Worm (Caenorhabditis elegans): ENCODE measurements around the gene Y75B12B.13.

Gene Y75B12B.13

ce11 chrV:15184097-15185040 lies 9.4 kb downstream of the Y75B12B.13 start, which contains the start of gene Y75B12B.1:
Y75B12B.1 (plus strand) TSS chrV:15184699.
- no peak for TF ChIP-seq rnt-1 (tag; optimal IDR thresholded peaks at IDR 0.05)
- TF ChIP-seq dmd-4 (tag; optimal IDR thresholded peaks at IDR 0.05; ENCODE audit: borderline replicate concordance), result no peak
- no peak for TF ChIP-seq fkh-6 (tag; optimal IDR thresholded peaks at IDR 0.05)
- TF ChIP-seq dve-1 (tag; optimal IDR thresholded peaks at IDR 0.05), result no peak
- no peak for TF ChIP-seq hlh-30 (tag; optimal IDR thresholded peaks at IDR 0.05; ENCODE audit: insufficient read depth)
- no peak for TF ChIP-seq ceh-19 (GFP tag; optimal IDR thresholded peaks at IDR 0.05)
- TF ChIP-seq ceh-6 (GFP tag; optimal IDR thresholded peaks at IDR 0.05), result no peak
- TF ChIP-seq ceh-22 (tag; optimal IDR thresholded peaks at IDR 0.05), result no peak
- no peak for TF ChIP-seq npax-4 (tag; optimal IDR thresholded peaks at IDR 0.05)
- no peak for TF ChIP-seq ztf-16 (tag; optimal IDR thresholded peaks at IDR 0.05)
- TF ChIP-seq fax-1 (tag; optimal IDR thresholded peaks at IDR 0.05), result no peak
- TF ChIP-seq hlh-13 (GFP tag; optimal IDR thresholded peaks at IDR 0.05), result no peak

DNA sequence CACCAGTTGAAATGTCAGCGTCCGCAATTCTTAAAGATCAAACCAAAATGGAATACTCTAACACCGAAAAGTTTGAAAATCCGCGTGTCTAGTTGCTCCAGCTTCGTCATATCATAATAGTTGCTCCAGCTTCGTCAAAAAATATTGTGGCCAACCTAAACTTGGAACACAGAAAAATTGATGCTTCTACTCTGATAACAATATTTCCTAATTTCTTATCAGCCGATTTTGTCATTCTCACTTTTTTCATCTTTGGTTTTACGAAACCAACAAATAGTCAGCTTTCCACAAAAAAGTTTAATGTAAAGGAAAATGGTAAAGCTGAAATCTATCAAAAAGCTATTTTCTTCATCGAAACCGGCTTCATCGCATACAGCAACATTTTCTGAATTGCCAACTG lies 11.4 kb downstream of the Y75B12B.13 start, which contains the start of gene fbxa-84:
Gene fbxa-84, plus strand, starts transcription at position 34 of the 400 bp plus-strand sequence.
- TF ChIP-seq sdc-2 (tag; optimal IDR thresholded peaks at IDR 0.05) (no peak), fkh-10 (GFP tag; optimal IDR thresholded peaks at IDR 0.05) (no peak), eyg-1 (tag; optimal IDR thresholded peaks at IDR 0.05) (no peak), K02D7.2 (tag; optimal IDR thresholded peaks at IDR 0.05) (no peak), hlh-15 (tag; optimal IDR thresholded peaks at IDR 0.05) (no peak), F13H6.1 (tag; optimal IDR thresholded peaks at IDR 0.05) (no peak), unc-42 (tag; optimal IDR thresholded peaks at IDR 0.05) (no peak), rnt-1 (tag; optimal IDR thresholded peaks at IDR 0.05) (no peak), ama-1 (optimal IDR thresholded peaks at IDR 0.05) (no peak), ceh-22 (tag; optimal IDR thresholded peaks at IDR 0.05) (no peak), che-1 (tag; optimal IDR thresholded peaks at IDR 0.05) (no peak), dve-1 (tag; optimal IDR thresholded peaks at IDR 0.05) (no peak), hlh-8 (tag; optimal IDR thresholded peaks at IDR 0.05) (no peak), ceh-14 (tag; optimal IDR thresholded peaks at IDR 0.05) (no peak), ceh-18 (tag; optimal IDR thresholded peaks at IDR 0.05) (no peak), nhr-232 (tag; optimal IDR thresholded peaks at IDR 0.05) (no peak), T23F11.4 (GFP tag; optimal IDR thresholded peaks at IDR 0.05) (no peak)

DNA sequence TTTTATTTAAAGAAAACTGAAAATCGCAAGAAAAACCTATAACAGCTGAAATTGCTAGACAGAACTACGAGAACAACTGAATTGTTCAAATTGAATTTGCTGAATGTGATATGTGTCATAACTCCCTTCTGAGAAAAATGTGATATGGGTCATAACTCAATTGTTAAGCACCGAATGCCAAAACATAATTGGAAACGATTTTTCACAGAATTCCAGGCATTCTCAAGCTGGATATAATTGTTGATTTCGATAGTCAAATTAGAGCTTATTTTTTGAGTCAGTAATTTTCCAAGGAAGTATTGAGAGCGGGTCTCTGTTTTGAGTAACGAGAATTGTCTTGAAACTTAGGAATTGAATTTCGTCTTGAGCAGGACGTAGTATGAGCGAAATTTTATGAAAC lies 11.9 kb downstream of the Y75B12B.13 start:
- no peak for TF ChIP-seq hlh-15 (tag; optimal IDR thresholded peaks at IDR 0.05)
- TF ChIP-seq tbx-2 (tag; optimal IDR thresholded peaks at IDR 0.05), result no peak
- TF ChIP-seq sox-4 (tag; optimal IDR thresholded peaks at IDR 0.05), result no peak
- TF ChIP-seq zip-5 (tag; optimal IDR thresholded peaks at IDR 0.05), result no peak

DNA sequence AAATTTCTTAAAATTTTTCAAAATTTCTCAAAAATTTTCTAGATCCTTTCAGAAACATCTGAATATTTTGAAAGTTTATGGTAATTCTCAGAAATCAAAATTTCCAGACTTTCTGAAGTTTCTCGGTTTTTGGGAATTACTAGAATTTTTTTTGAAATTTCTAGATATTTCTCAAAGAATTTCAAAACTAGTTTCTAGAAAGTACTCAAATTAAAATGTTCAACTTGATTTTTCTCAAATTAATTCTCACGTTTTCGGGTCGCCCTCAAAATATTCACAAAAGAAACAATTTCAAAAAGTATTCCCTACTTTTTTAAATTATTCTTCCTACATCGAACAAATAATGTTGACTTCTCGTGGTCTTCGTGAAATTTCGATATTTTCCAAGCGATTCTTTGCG lies 14.1 kb downstream of the Y75B12B.13 start, which contains the start of gene T09F5.10:
Gene T09F5.10, plus strand, starts transcription at position 301 of the 400 bp plus-strand sequence.
- TF ChIP-seq ceh-22 (tag; optimal IDR thresholded peaks at IDR 0.05), result no peak
- TF ChIP-seq odd-2 (tag; optimal IDR thresholded peaks at IDR 0.05), result no peak
- TF ChIP-seq F13H6.1 (tag; optimal IDR thresholded peaks at IDR 0.05), result no peak
- TF ChIP-seq unc-3 (GFP tag; conservative IDR thresholded peaks at IDR 0.05), result no peak
- no peak for TF ChIP-seq unc-3 (tag; optimal IDR thresholded peaks at IDR 0.05)
- no peak for TF ChIP-seq tbx-2 (tag; optimal IDR thresholded peaks at IDR 0.05)
- no peak for TF ChIP-seq pax-1 (tag; optimal IDR thresholded peaks at IDR 0.05)
- no peak for TF ChIP-seq zip-5 (tag; optimal IDR thresholded peaks at IDR 0.05)
- TF ChIP-seq pqm-1 (tag; optimal IDR thresholded peaks at IDR 0.05), result no peak
- no peak for TF ChIP-seq ceh-18 (tag; optimal IDR thresholded peaks at IDR 0.05)
